Fruit fly (Drosophila melanogaster): Measurements from ENCODE around the gene MED10.

MED10 gene

dm6 chr3L:16199929-16200328 lies 32.0 kb upstream of the MED10 start, which contains the start of gene CG33689:
CG33689 (plus strand) TSS chr3L:16200229.
- TF ChIP-seq Clk (GFP tag; optimal IDR thresholded peaks at IDR 0.05) (no peak), ovo (GFP tag; optimal IDR thresholded peaks at IDR 0.05) (no peak), pad (GFP tag; optimal IDR thresholded peaks at IDR 0.05) (no peak), CG33017 (tag; optimal IDR thresholded peaks at IDR 0.05) (no peak), kay (GFP tag; ENCODE audit: borderline replicate concordance) (no peak), tj (GFP tag; optimal IDR thresholded peaks at IDR 0.05) (no peak), Hr96 (GFP tag; optimal IDR thresholded peaks at IDR 0.05) (no peak), Crg-1 (GFP tag; optimal IDR thresholded peaks at IDR 0.05) (no peak), CG14711 (tag; optimal IDR thresholded peaks at IDR 0.05) (no peak), CG5204 (GFP tag; optimal IDR thresholded peaks at IDR 0.05) (no peak), cic (GFP tag; optimal IDR thresholded peaks at IDR 0.05) (no peak)

dm6 chr3L:16201028-16201427 lies 30.9 kb upstream of the MED10 start, which contains the start of gene dls:
dls (plus strand) TSS chr3L:16201328.
- no peak for TF ChIP-seq cnc (optimal IDR thresholded peaks at IDR 0.05)
- TF ChIP-seq Clk (GFP tag; optimal IDR thresholded peaks at IDR 0.05): no peak
- no peak for TF ChIP-seq CG5204 (GFP tag; optimal IDR thresholded peaks at IDR 0.05)
- no peak for TF ChIP-seq CG7101 (tag; optimal IDR thresholded peaks at IDR 0.05)
- TF ChIP-seq pad (GFP tag; optimal IDR thresholded peaks at IDR 0.05): no peak
- no peak for TF ChIP-seq kay (GFP tag; ENCODE audit: borderline replicate concordance)
- no peak for TF ChIP-seq CG12768 (GFP tag; optimal IDR thresholded peaks at IDR 0.05)
- TF ChIP-seq bab1 (GFP tag; optimal IDR thresholded peaks at IDR 0.05): no peak
- TF ChIP-seq cic (GFP tag; optimal IDR thresholded peaks at IDR 0.05): no peak
- no peak for TF ChIP-seq CG33017 (tag; optimal IDR thresholded peaks at IDR 0.05)
- TF ChIP-seq Hr96 (GFP tag; optimal IDR thresholded peaks at IDR 0.05): no peak

- TF ChIP-seq tj (GFP tag; optimal IDR thresholded peaks at IDR 0.05): no peak
- peak; percentile 0 for TF ChIP-seq CG5204 (GFP tag; optimal IDR thresholded peaks at IDR 0.05)
Measured at dm6 chr3L:16202550-16202949, 29.3 kb upstream of the MED10 start.

dm6 chr3L:16203236-16203635 lies 28.6 kb upstream of the MED10 start:
- TF ChIP-seq Crg-1 (GFP tag; optimal IDR thresholded peaks at IDR 0.05) (no peak), ovo (GFP tag; optimal IDR thresholded peaks at IDR 0.05) (no peak), kay (GFP tag; ENCODE audit: borderline replicate concordance) (no peak), CG7101 (tag; optimal IDR thresholded peaks at IDR 0.05) (peak; percentile 12)

dm6 chr3L:16204128-16204527 lies 27.8 kb upstream of the MED10 start:
- TF ChIP-seq ovo (GFP tag; optimal IDR thresholded peaks at IDR 0.05) (no peak), CG33017 (tag; optimal IDR thresholded peaks at IDR 0.05) (no peak), CG1620 (GFP tag; optimal IDR thresholded peaks at IDR 0.05) (no peak), Mnt (GFP tag; optimal IDR thresholded peaks at IDR 0.05) (no peak), CG5204 (GFP tag; optimal IDR thresholded peaks at IDR 0.05) (no peak), toe (GFP tag; optimal IDR thresholded peaks at IDR 0.05) (no peak), Crg-1 (GFP tag; optimal IDR thresholded peaks at IDR 0.05) (no peak), tj (GFP tag; optimal IDR thresholded peaks at IDR 0.05) (no peak), Clk (GFP tag; optimal IDR thresholded peaks at IDR 0.05) (no peak)

dm6 chr3L:16208053-16208838 lies 23.6 kb upstream of the MED10 start:
- TF ChIP-seq Mnt (GFP tag; optimal IDR thresholded peaks at IDR 0.05) (no peak), CG33017 (tag; optimal IDR thresholded peaks at IDR 0.05) (no peak), CG1620 (GFP tag; optimal IDR thresholded peaks at IDR 0.05) (no peak), CG14711 (tag; optimal IDR thresholded peaks at IDR 0.05) (no peak), cic (GFP tag; optimal IDR thresholded peaks at IDR 0.05) (no peak), CG5204 (GFP tag; optimal IDR thresholded peaks at IDR 0.05) (no peak), kay (GFP tag; ENCODE audit: borderline replicate concordance) (no peak), bab1 (GFP tag; optimal IDR thresholded peaks at IDR 0.05) (no peak), Clk (GFP tag; optimal IDR thresholded peaks at IDR 0.05) (no peak), CG12768 (GFP tag; optimal IDR thresholded peaks at IDR 0.05) (no peak), pad (GFP tag; optimal IDR thresholded peaks at IDR 0.05) (no peak), Crg-1 (GFP tag; optimal IDR thresholded peaks at IDR 0.05) (no peak), tj (GFP tag; optimal IDR thresholded peaks at IDR 0.05) (no peak), toe (GFP tag; optimal IDR thresholded peaks at IDR 0.05) (no peak), CG11617 (GFP tag; optimal IDR thresholded peaks at IDR 0.05) (no peak), CG7045 (GFP tag; optimal IDR thresholded peaks at IDR 0.05) (no peak), Hr96 (GFP tag; optimal IDR thresholded peaks at IDR 0.05) (no peak), cnc (optimal IDR thresholded peaks at IDR 0.05) (no peak), CG7101 (tag; optimal IDR thresholded peaks at IDR 0.05) (no peak)

dm6 chr3L:16208839-16209612 lies 22.9 kb upstream of the MED10 start:
- TF ChIP-seq Clk (GFP tag; optimal IDR thresholded peaks at IDR 0.05) (no peak), tj (GFP tag; optimal IDR thresholded peaks at IDR 0.05) (no peak), CG33017 (tag; optimal IDR thresholded peaks at IDR 0.05) (no peak), CG12768 (GFP tag; optimal IDR thresholded peaks at IDR 0.05) (no peak), CG11617 (GFP tag; optimal IDR thresholded peaks at IDR 0.05) (no peak), CG1620 (GFP tag; optimal IDR thresholded peaks at IDR 0.05) (no peak), Mnt (GFP tag; optimal IDR thresholded peaks at IDR 0.05) (no peak)

Measured in whole organism, adult.